Comparison of ENCODE assay signal across 2 fruit fly cellular contexts in the genomic region with DNA sequence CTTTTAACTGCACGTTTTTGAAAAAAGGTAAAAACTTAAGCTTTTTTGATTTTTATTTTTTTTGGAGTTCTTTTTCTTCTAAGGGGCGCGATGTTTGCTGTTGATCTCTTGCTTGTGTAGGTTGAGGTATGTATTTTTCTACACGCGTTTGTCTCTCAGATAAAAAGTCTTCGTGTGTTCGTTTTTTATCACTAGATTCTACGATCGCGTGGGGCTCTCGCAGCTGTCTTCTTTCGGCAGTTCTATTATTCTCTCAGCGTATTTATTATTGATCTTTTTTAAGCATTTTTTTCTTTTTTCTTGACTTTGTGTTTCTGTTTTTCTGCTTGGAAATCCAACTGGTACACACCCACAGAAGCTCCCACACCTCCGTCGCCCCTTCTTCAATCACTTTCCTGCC.
TF ChIP-seq lines count a peak whose summit lies in the region.

No protein-coding gene starts in this region.

TF ChIP-seq in whole organism, embryonic, 481 proteins besides CTCF, POLR2A, EP300 and RAD21 (continued from another document):
- TF ChIP-seq dm (GFP tag; optimal IDR thresholded peaks at IDR 0.05; lab: Kevin White, UChicago) (no peak), BtbVII (GFP tag; optimal IDR thresholded peaks at IDR 0.05; lab: Kevin White, UChicago) (peak; percentile 31), sens (GFP tag; lab: Kevin White, UChicago) (peak; percentile 52), sr (GFP tag; IDR thresholded peaks at IDR 0.05; lab: Robert Waterston, UW) (0 out of 3 replicates have a peak, but pooled peaks have one; percentile 37), hkb (optimal IDR thresholded peaks at IDR 0.05; lab: Kevin White, UChicago) (no peak), hkb (GFP tag; IDR thresholded peaks at IDR 0.05; lab: Robert Waterston, UW) (0 out of 2 replicates have a peak, but pooled peaks have one; percentile 16), E2f2 (GFP tag; IDR thresholded peaks at IDR 0.05; lab: Robert Waterston, UW) (no peak), nau (GFP tag; optimal IDR thresholded peaks at IDR 0.05; lab: Kevin White, UChicago) (peak; percentile 35), CG10543 (GFP tag; optimal IDR thresholded peaks at IDR 0.05; lab: Kevin White, UChicago) (peak; percentile 21), abd-A (tag; optimal IDR thresholded peaks at IDR 0.05; lab: Kevin White, UChicago) (peak; percentile 40), slbo (GFP tag; IDR thresholded peaks at IDR 0.05; lab: Robert Waterston, UW) (no peak), CG17802 (tag; optimal IDR thresholded peaks at IDR 0.05; lab: Kevin White, UChicago) (no peak), Ravus (GFP tag; IDR thresholded peaks at IDR 0.05; lab: Robert Waterston, UW) (no peak), Trl (optimal IDR thresholded peaks at IDR 0.05; lab: Kevin White, UChicago) (peak in 1 of 2 experiments; percentile 41), Trl (GFP tag; optimal IDR thresholded peaks at IDR 0.05; lab: Kevin White, UChicago) (no peak), B-H2 (GFP tag; optimal IDR thresholded peaks at IDR 0.05; lab: Kevin White, UChicago) (peak; percentile 60), sqz (GFP tag; optimal IDR thresholded peaks at IDR 0.05; lab: Kevin White, UChicago) (peak; percentile 61), gt (GFP tag; IDR thresholded peaks at IDR 0.05; lab: Robert Waterston, UW) (no peak), caup (GFP tag; optimal IDR thresholded peaks at IDR 0.05; lab: Kevin White, UChicago; ENCODE audit: severe bottlenecking) (peak; percentile 14), otp (GFP tag; IDR thresholded peaks at IDR 0.05; lab: Robert Waterston, UW) (no peak), HmgZ (tag; optimal IDR thresholded peaks at IDR 0.05; lab: Kevin White, UChicago) (peak; percentile 26), CG13894 (tag; optimal IDR thresholded peaks at IDR 0.05; lab: Kevin White, UChicago) (peak; percentile 84), lab (GFP tag; optimal IDR thresholded peaks at IDR 0.05; lab: Kevin White, UChicago) (peak; percentile 55), CG2678 (tag; optimal IDR thresholded peaks at IDR 0.05; lab: Kevin White, UChicago) (peak; percentile 9), CG3726 (GFP tag; IDR thresholded peaks at IDR 0.05; lab: Robert Waterston, UW) (no peak), CG15269 (tag; optimal IDR thresholded peaks at IDR 0.05; lab: Kevin White, UChicago) (peak; percentile 5), CG16779 (GFP tag; IDR thresholded peaks at IDR 0.05; lab: Robert Waterston, UW) (no peak), CG10959 (GFP tag; IDR thresholded peaks at IDR 0.05; lab: Robert Waterston, UW) (no peak), ato (GFP tag; IDR thresholded peaks at IDR 0.05; lab: Robert Waterston, UW; ENCODE audit: partially characterized antibody) (no peak), corto (GFP tag; optimal IDR thresholded peaks at IDR 0.05; lab: Kevin White, UChicago) (no peak), CG34376 (GFP tag; optimal IDR thresholded peaks at IDR 0.05; lab: Kevin White, UChicago) (peak; percentile 71), CG13296 (GFP tag; optimal IDR thresholded peaks at IDR 0.05; lab: Kevin White, UChicago) (peak; percentile 47)

TF ChIP-seq in whole organism, wandering third instar larva, 38 proteins besides CTCF, POLR2A, EP300 and RAD21 (continued from another document):
- TF ChIP-seq rgr (GFP tag; optimal IDR thresholded peaks at IDR 0.05; lab: Kevin White, UChicago), result no peak
